4 fruit fly cellular contexts compared by ENCODE assay signal in the genomic region with DNA sequence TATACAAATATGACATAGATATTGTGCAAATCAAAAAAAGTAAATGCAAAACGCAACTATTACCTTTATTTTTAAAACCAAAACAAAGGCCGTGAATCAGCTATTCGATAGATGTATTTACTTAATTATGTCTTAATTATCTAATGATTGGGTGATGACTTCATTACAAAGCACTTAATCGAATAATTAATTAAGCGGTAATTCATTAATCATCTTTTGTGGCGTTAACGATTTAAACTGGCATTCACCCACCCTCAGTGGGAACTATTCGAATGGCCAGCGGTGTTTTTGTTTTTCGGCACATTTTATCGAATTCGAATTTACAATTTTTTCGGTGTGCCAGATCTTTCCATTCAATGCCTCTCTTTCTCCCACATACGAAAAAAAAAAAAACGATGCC.
TF ChIP-seq lines count a peak whose summit lies in the region.

No protein-coding gene starts in this region.

- TF ChIP-seq CTCF in whole organism, embryonic (GFP tag; optimal IDR thresholded peaks at IDR 0.05; lab: Kevin White, UChicago), result no peak

TF ChIP-seq in whole organism, adult, 20 proteins besides CTCF, POLR2A, EP300 and RAD21:
- no peak for TF ChIP-seq CG33017 (tag; optimal IDR thresholded peaks at IDR 0.05; lab: Kevin White, UChicago)
- TF ChIP-seq kay (GFP tag; lab: Kevin White, UChicago; ENCODE audit: borderline replicate concordance), result peak; percentile 64

TF ChIP-seq in whole organism, embryonic, 481 proteins besides CTCF, POLR2A, EP300 and RAD21 (continues in another document):
- TF ChIP-seq gsb-n (tag; optimal IDR thresholded peaks at IDR 0.05; lab: Kevin White, UChicago) (no peak), chn (GFP tag; optimal IDR thresholded peaks at IDR 0.05; lab: Kevin White, UChicago) (no peak), vnd (GFP tag; IDR thresholded peaks at IDR 0.05; lab: Robert Waterston, UW; ENCODE audit: partially characterized antibody) (no peak), CG3726 (GFP tag; IDR thresholded peaks at IDR 0.05; lab: Robert Waterston, UW) (no peak), disco-r (GFP tag; optimal IDR thresholded peaks at IDR 0.05; lab: Kevin White, UChicago) (no peak), eve (GFP tag; optimal IDR thresholded peaks at IDR 0.05; lab: Kevin White, UChicago) (peak in 1 of 2 experiments; percentile 45), dmrt99B (tag; optimal IDR thresholded peaks at IDR 0.05; lab: Kevin White, UChicago) (peak; percentile 54), CG17359 (tag; optimal IDR thresholded peaks at IDR 0.05; lab: Kevin White, UChicago) (no peak), trh (GFP tag; optimal IDR thresholded peaks at IDR 0.05; lab: Kevin White, UChicago) (no peak), CG14441 (GFP tag; IDR thresholded peaks at IDR 0.05; lab: Robert Waterston, UW) (no peak), Lhr (GFP tag; optimal IDR thresholded peaks at IDR 0.05; lab: Kevin White, UChicago) (no peak), CG34422 (GFP tag; IDR thresholded peaks at IDR 0.05; lab: Robert Waterston, UW) (no peak), CG17385 (GFP tag; optimal IDR thresholded peaks at IDR 0.05; lab: Kevin White, UChicago) (no peak), grau (tag; optimal IDR thresholded peaks at IDR 0.05; lab: Kevin White, UChicago) (peak; percentile 28), CG7839 (tag; optimal IDR thresholded peaks at IDR 0.05; lab: Kevin White, UChicago) (peak; percentile 45), CG9437 (GFP tag; optimal IDR thresholded peaks at IDR 0.05; lab: Kevin White, UChicago) (no peak), Sox102F (GFP tag; optimal IDR thresholded peaks at IDR 0.05; lab: Kevin White, UChicago) (peak; percentile 7), Atf3 (GFP tag; optimal IDR thresholded peaks at IDR 0.05; lab: Kevin White, UChicago) (no peak), CG10209 (GFP tag; optimal IDR thresholded peaks at IDR 0.05; lab: Kevin White, UChicago) (no peak), CG11696 (GFP tag; IDR thresholded peaks at IDR 0.05; lab: Robert Waterston, UW) (peak; percentile 79), Sox100B (GFP tag; optimal IDR thresholded peaks at IDR 0.05; lab: Kevin White, UChicago) (peak; percentile 20), sna (GFP tag; IDR thresholded peaks at IDR 0.05; lab: Robert Waterston, UW; ENCODE audit: partially characterized antibody) (no peak), tgo (GFP tag; IDR thresholded peaks at IDR 0.05; lab: Robert Waterston, UW) (no peak), phol (tag; optimal IDR thresholded peaks at IDR 0.05; lab: Kevin White, UChicago) (peak; percentile 36), CG14860 (GFP tag; IDR thresholded peaks at IDR 0.05; lab: Robert Waterston, UW; ENCODE audit: partially characterized antibody) (no peak), Pdp1 (GFP tag; optimal IDR thresholded peaks at IDR 0.05; lab: Kevin White, UChicago) (no peak), CG10274 (GFP tag; optimal IDR thresholded peaks at IDR 0.05; lab: Kevin White, UChicago) (no peak), CG11504 (tag; optimal IDR thresholded peaks at IDR 0.05; lab: Kevin White, UChicago) (peak; percentile 16), sens (GFP tag; lab: Kevin White, UChicago) (peak; percentile 83)

TF ChIP-seq in whole organism, prepupa, 60 proteins besides CTCF, POLR2A, EP300 and RAD21:
- TF ChIP-seq fd59A (GFP tag; optimal IDR thresholded peaks at IDR 0.05; lab: Kevin White, UChicago), result no peak
- TF ChIP-seq CG3919 (GFP tag; optimal IDR thresholded peaks at IDR 0.05; lab: Kevin White, UChicago), result peak; percentile 10
- no peak for TF ChIP-seq Sox14 (GFP tag; optimal IDR thresholded peaks at IDR 0.05; lab: Kevin White, UChicago)
- TF ChIP-seq CG32006 (GFP tag; optimal IDR thresholded peaks at IDR 0.05; lab: Kevin White, UChicago), result peak; percentile 44
- TF ChIP-seq Eip78C (GFP tag; lab: Kevin White, UChicago), result peak; percentile 76
- TF ChIP-seq CG4318 (GFP tag; optimal IDR thresholded peaks at IDR 0.05; lab: Kevin White, UChicago), result peak; percentile 16
- peak; percentile 44 for TF ChIP-seq CG6276 (GFP tag; optimal IDR thresholded peaks at IDR 0.05; lab: Kevin White, UChicago)
- peak; percentile 51 for TF ChIP-seq Hr4 (GFP tag; optimal IDR thresholded peaks at IDR 0.05; lab: Kevin White, UChicago)
- peak; percentile 7 for TF ChIP-seq OdsH (GFP tag; optimal IDR thresholded peaks at IDR 0.05; lab: Kevin White, UChicago)
- TF ChIP-seq CG1621 (tag; optimal IDR thresholded peaks at IDR 0.05; lab: Kevin White, UChicago), result no peak
- TF ChIP-seq CG15336 (GFP tag; IDR thresholded peaks at IDR 0.05; lab: Robert Waterston, UW), result peak; percentile 73
- TF ChIP-seq Gug (GFP tag; IDR thresholded peaks at IDR 0.05; lab: Robert Waterston, UW), result peak; percentile 43; the same call in 1 of the 2 replicates
- no peak for TF ChIP-seq dac (GFP tag; optimal IDR thresholded peaks at IDR 0.05; lab: Kevin White, UChicago)
- TF ChIP-seq svp (GFP tag; lab: Kevin White, UChicago), result peak; percentile 46
- peak; percentile 30; the same call in 2 of the 3 replicates for TF ChIP-seq CG8119 (GFP tag; IDR thresholded peaks at IDR 0.05; lab: Robert Waterston, UW)

TF ChIP-seq in whole organism, pupa, 21 proteins besides CTCF, POLR2A, EP300 and RAD21:
- TF ChIP-seq CG9948 (tag; optimal IDR thresholded peaks at IDR 0.05; lab: Kevin White, UChicago) (no peak), Snoo (tag; optimal IDR thresholded peaks at IDR 0.05; lab: Kevin White, UChicago) (no peak), CG14655 (GFP tag; optimal IDR thresholded peaks at IDR 0.05; lab: Kevin White, UChicago) (peak; percentile 28), CG13204 (GFP tag; optimal IDR thresholded peaks at IDR 0.05; lab: Kevin White, UChicago) (no peak), CG8301 (tag; optimal IDR thresholded peaks at IDR 0.05; lab: Kevin White, UChicago) (peak; percentile 23)
